Fruit fly (Drosophila melanogaster): ENCODE results near the gene CG14421.
A peak's percentile ranks its signal among the peaks of the same experiment; 100 is the strongest.

CG14421 gene

DNA sequence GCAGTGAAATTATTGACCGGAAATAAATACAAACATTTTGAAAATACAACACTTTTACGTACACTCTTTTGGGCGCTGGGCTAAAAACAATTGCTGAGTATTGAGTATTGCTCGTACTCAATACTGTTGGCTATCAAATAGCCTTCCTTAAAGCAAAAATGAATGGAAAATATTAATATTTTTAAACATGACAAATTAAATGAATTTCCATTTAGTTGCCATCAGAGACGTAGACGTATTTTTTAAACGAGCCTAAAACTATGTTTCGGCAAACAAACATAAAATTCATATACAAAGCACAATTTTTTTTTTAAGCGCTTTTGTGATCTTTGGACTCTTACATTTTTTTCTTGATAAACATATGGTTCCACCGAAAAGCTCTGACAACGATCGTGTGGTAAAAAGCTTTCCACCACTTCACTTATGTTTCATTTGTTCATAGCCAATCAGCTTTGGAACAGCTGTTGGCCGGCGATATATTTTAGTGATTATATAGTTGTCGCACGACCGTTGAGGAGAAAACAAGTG, 6.4 kb downstream of the CG14421 start, which contains the start of gene CG3603 (continued):
- TF ChIP-seq jing (GFP tag; optimal IDR thresholded peaks at IDR 0.05) (no peak), HmgD (GFP tag; optimal IDR thresholded peaks at IDR 0.05) (no peak), CG8944 (GFP tag; optimal IDR thresholded peaks at IDR 0.05) (no peak), CG34422 (GFP tag; IDR thresholded peaks at IDR 0.05) (no peak), CG12104 (GFP tag; optimal IDR thresholded peaks at IDR 0.05) (no peak), crc (GFP tag; optimal IDR thresholded peaks at IDR 0.05) (no peak), CG12299 (tag; optimal IDR thresholded peaks at IDR 0.05) (peak; percentile 11), Bteb2 (GFP tag; optimal IDR thresholded peaks at IDR 0.05) (no peak), gsb-n (tag; optimal IDR thresholded peaks at IDR 0.05) (no peak), CG15696 (tag; optimal IDR thresholded peaks at IDR 0.05) (no peak), sd (tag; optimal IDR thresholded peaks at IDR 0.05) (no peak), dati (GFP tag; IDR thresholded peaks at IDR 0.05) (no peak), vvl (GFP tag; IDR thresholded peaks at IDR 0.05) (no peak; the same call in 1 of the 2 replicates), dmrt11E (tag; optimal IDR thresholded peaks at IDR 0.05) (no peak), tna (GFP tag; IDR thresholded peaks at IDR 0.05; ENCODE audit: partially characterized antibody) (no peak), CG6854 (GFP tag; optimal IDR thresholded peaks at IDR 0.05) (peak; percentile 10), grau (tag; optimal IDR thresholded peaks at IDR 0.05) (peak; percentile 15), odd (GFP tag; optimal IDR thresholded peaks at IDR 0.05) (no peak), CG10209 (GFP tag; optimal IDR thresholded peaks at IDR 0.05) (no peak), crp (GFP tag; optimal IDR thresholded peaks at IDR 0.05) (peak in 1 of 2 experiments; percentile 80), lov (optimal IDR thresholded peaks at IDR 0.05) (no peak), lov (GFP tag; IDR thresholded peaks at IDR 0.05) (no peak), CG10147 (GFP tag; optimal IDR thresholded peaks at IDR 0.05) (no peak), CG9817 (tag; optimal IDR thresholded peaks at IDR 0.05) (no peak), CG17829 (tag; optimal IDR thresholded peaks at IDR 0.05) (no peak), twi (tag; optimal IDR thresholded peaks at IDR 0.05) (no peak), CG5245 (GFP tag; optimal IDR thresholded peaks at IDR 0.05) (no peak), Drgx (GFP tag; IDR thresholded peaks at IDR 0.05) (peak; percentile 74), Scr (GFP tag; IDR thresholded peaks at IDR 0.05; ENCODE audit: partially characterized antibody) (0 out of 2 replicates have a peak, but pooled peaks have one; percentile 15), CG14667 (GFP tag; IDR thresholded peaks at IDR 0.05) (no peak), CG15601 (tag; optimal IDR thresholded peaks at IDR 0.05) (peak; percentile 16), CG2116 (GFP tag; optimal IDR thresholded peaks at IDR 0.05) (no peak), salm (tag; optimal IDR thresholded peaks at IDR 0.05) (no peak), Mad (GFP tag; optimal IDR thresholded peaks at IDR 0.05) (no peak), CG14441 (GFP tag; IDR thresholded peaks at IDR 0.05) (no peak), CG6813 (GFP tag; optimal IDR thresholded peaks at IDR 0.05) (peak; percentile 37), scrt (GFP tag; optimal IDR thresholded peaks at IDR 0.05) (no peak), CG4282 (GFP tag; optimal IDR thresholded peaks at IDR 0.05) (no peak), bowl (GFP tag; IDR thresholded peaks at IDR 0.05) (no peak), toy (GFP tag; IDR thresholded peaks at IDR 0.05) (no peak), CG3838 (GFP tag; optimal IDR thresholded peaks at IDR 0.05) (no peak), lab (GFP tag; optimal IDR thresholded peaks at IDR 0.05) (peak; percentile 37), CG2202 (tag; optimal IDR thresholded peaks at IDR 0.05) (no peak), luna (GFP tag; optimal IDR thresholded peaks at IDR 0.05) (no peak), amos (GFP tag; IDR thresholded peaks at IDR 0.05; ENCODE audit: partially characterized antibody) (no peak; the same call in 1 of the 2 replicates), Asciz (GFP tag; optimal IDR thresholded peaks at IDR 0.05) (peak; percentile 25), slp2 (GFP tag; optimal IDR thresholded peaks at IDR 0.05) (no peak), dysf (GFP tag; IDR thresholded peaks at IDR 0.05) (no peak), CG12942 (GFP tag; optimal IDR thresholded peaks at IDR 0.05) (no peak), CG10267 (tag; optimal IDR thresholded peaks at IDR 0.05) (no peak), ERR (GFP tag; optimal IDR thresholded peaks at IDR 0.05) (no peak)
